Fruit fly (Drosophila melanogaster): ENCODE measurements around the gene Polr2B.
A peak's percentile ranks its signal among the peaks of the same experiment; 100 is the strongest.

Gene Polr2B

DNA sequence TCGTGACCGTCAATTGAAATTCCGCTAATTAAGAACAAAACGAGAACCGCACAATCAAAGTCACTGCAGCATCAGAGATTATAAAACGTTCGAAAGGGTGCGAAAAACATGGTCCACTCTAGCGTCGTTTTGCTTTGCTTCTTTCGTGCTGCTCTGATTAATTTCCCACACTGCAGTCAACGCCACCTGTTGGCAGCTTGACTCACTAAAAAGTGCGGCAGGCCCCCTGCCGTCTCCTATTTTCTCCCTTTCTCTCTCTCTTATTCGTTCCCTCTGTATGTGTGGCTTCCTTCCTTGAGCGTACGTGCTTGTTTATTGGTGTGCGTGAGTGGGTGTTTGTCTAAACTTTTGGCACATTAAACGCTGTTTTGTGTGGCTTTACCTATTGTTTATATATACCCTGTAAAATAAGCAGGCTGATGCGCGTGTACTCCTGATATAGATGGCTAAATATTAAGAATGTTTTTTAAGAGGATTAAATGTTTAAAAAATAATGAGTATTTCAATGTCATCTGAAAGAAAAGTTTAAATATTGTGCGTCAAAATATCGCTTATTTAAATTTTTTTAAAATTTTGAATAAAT lies 27.0 kb upstream of the Polr2B start (continued):
- no peak for TF ChIP-seq trem (tag; optimal IDR thresholded peaks at IDR 0.05)
- no peak for TF ChIP-seq CG32772 (GFP tag; IDR thresholded peaks at IDR 0.05)
- TF ChIP-seq CG31224 (GFP tag; IDR thresholded peaks at IDR 0.05) = no peak
- no peak for TF ChIP-seq Stat92E (GFP tag; optimal IDR thresholded peaks at IDR 0.05)
- no peak for TF ChIP-seq oc (tag; optimal IDR thresholded peaks at IDR 0.05)
- no peak for TF ChIP-seq CG31388 (GFP tag; optimal IDR thresholded peaks at IDR 0.05)
- TF ChIP-seq CG1603 (tag; optimal IDR thresholded peaks at IDR 0.05) = no peak
- TF ChIP-seq Bdp1 (GFP tag; optimal IDR thresholded peaks at IDR 0.05) = no peak
- TF ChIP-seq Nf-YB (GFP tag; optimal IDR thresholded peaks at IDR 0.05) = no peak
- TF ChIP-seq emc (GFP tag; optimal IDR thresholded peaks at IDR 0.05) = no peak
- TF ChIP-seq h (optimal IDR thresholded peaks at IDR 0.05) = no peak
- no peak for TF ChIP-seq CG10209 (GFP tag; optimal IDR thresholded peaks at IDR 0.05)
- no peak for TF ChIP-seq CG4282 (GFP tag; optimal IDR thresholded peaks at IDR 0.05)
- TF ChIP-seq CG9797 (GFP tag; optimal IDR thresholded peaks at IDR 0.05) = no peak
- no peak for TF ChIP-seq CG11723 (GFP tag; optimal IDR thresholded peaks at IDR 0.05)
- TF ChIP-seq vnd (GFP tag; IDR thresholded peaks at IDR 0.05; ENCODE audit: partially characterized antibody) = no peak
- no peak for TF ChIP-seq cad (GFP tag; optimal IDR thresholded peaks at IDR 0.05)
- no peak for TF ChIP-seq CG12236 (GFP tag; optimal IDR thresholded peaks at IDR 0.05)
- TF ChIP-seq repo (GFP tag; optimal IDR thresholded peaks at IDR 0.05) = no peak
- TF ChIP-seq ems (GFP tag; optimal IDR thresholded peaks at IDR 0.05) = no peak
- TF ChIP-seq al (GFP tag; IDR thresholded peaks at IDR 0.05) = no peak
- TF ChIP-seq CG14441 (GFP tag; IDR thresholded peaks at IDR 0.05) = 0 out of 2 replicates have a peak, but pooled peaks have one; percentile 23
- no peak for TF ChIP-seq Gug (GFP tag; IDR thresholded peaks at IDR 0.05)
- no peak for TF ChIP-seq CG4820 (GFP tag; optimal IDR thresholded peaks at IDR 0.05)
- no peak for TF ChIP-seq p53 (GFP tag; optimal IDR thresholded peaks at IDR 0.05)
- TF ChIP-seq BEAF-32 (GFP tag; optimal IDR thresholded peaks at IDR 0.05) = no peak
- no peak for TF ChIP-seq pros (GFP tag; optimal IDR thresholded peaks at IDR 0.05)
- no peak for TF ChIP-seq dan (GFP tag; IDR thresholded peaks at IDR 0.05)
- TF ChIP-seq en (GFP tag; optimal IDR thresholded peaks at IDR 0.05) = no peak
- TF ChIP-seq hb (GFP tag; IDR thresholded peaks at IDR 0.05; ENCODE audit: partially characterized antibody) = no peak
- TF ChIP-seq hbn (GFP tag; IDR thresholded peaks at IDR 0.05; ENCODE audit: partially characterized antibody) = no peak
- no peak for TF ChIP-seq CG18011 (GFP tag; optimal IDR thresholded peaks at IDR 0.05)
- TF ChIP-seq ranshi (GFP tag; IDR thresholded peaks at IDR 0.05) = no peak
- 0 out of 2 replicates have a peak, but pooled peaks have one; percentile 20 for TF ChIP-seq sob (GFP tag; IDR thresholded peaks at IDR 0.05)
- no peak for TF ChIP-seq nau (GFP tag; optimal IDR thresholded peaks at IDR 0.05)
- TF ChIP-seq CG30020 (tag; optimal IDR thresholded peaks at IDR 0.05) = no peak
- TF ChIP-seq Bteb2 (GFP tag; optimal IDR thresholded peaks at IDR 0.05) = no peak
- TF ChIP-seq CG10959 (GFP tag; IDR thresholded peaks at IDR 0.05) = no peak
- TF ChIP-seq onecut (GFP tag; IDR thresholded peaks at IDR 0.05) = no peak
- peak; percentile 75; the same call in 2 of the 4 replicates for TF ChIP-seq chinmo (GFP tag; IDR thresholded peaks at IDR 0.05; ENCODE audit: partially characterized antibody)
- TF ChIP-seq Chrac-16 (GFP tag; optimal IDR thresholded peaks at IDR 0.05) = no peak
- peak; percentile 8 for TF ChIP-seq Ets65A (GFP tag)
- peak; percentile 68 for TF ChIP-seq Med (GFP tag)
- TF ChIP-seq gcm (GFP tag; optimal IDR thresholded peaks at IDR 0.05) = no peak
- TF ChIP-seq Dip3 (GFP tag; optimal IDR thresholded peaks at IDR 0.05) = no peak
- TF ChIP-seq CG7271 (tag; optimal IDR thresholded peaks at IDR 0.05) = no peak
- TF ChIP-seq CG2129 (GFP tag; IDR thresholded peaks at IDR 0.05; ENCODE audit: partially characterized antibody) = no peak
- TF ChIP-seq CG13624 (GFP tag; optimal IDR thresholded peaks at IDR 0.05) = no peak
- no peak for TF ChIP-seq dm (GFP tag; optimal IDR thresholded peaks at IDR 0.05)
- TF ChIP-seq cas (GFP tag; IDR thresholded peaks at IDR 0.05) = no peak
- no peak for TF ChIP-seq C15 (GFP tag; IDR thresholded peaks at IDR 0.05)

All from whole organism, embryonic.